Worm (Caenorhabditis elegans): ENCODE data around the gene kbp-3.

kbp-3 gene

DNA sequence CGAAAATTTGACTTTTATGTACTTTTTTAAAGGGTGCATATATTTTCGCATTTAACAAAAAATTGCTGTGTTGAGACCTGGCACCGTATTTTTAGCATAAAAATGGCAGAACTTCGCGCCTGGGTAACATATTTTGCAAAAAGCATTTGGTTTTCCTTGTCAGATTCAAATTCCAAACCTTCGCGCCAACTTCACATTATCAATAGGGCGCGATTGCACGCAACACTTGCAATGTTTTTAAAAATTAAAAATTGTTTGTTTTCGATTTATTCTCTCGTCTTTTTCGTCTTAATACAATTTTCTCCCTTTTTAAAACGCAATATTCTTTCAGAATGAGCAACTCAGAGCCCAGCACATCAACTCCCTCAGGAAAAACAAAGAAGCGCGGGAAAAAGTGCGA, 6.2 kb downstream of the kbp-3 start, which contains the start of gene mes-2 (continued):
- TF ChIP-seq zip-5 (tag; optimal IDR thresholded peaks at IDR 0.05) (no peak), sdc-2 (tag; optimal IDR thresholded peaks at IDR 0.05) (no peak), npax-4 (tag; optimal IDR thresholded peaks at IDR 0.05) (no peak), unc-42 (tag; optimal IDR thresholded peaks at IDR 0.05) (peak; percentile 47), T23F11.4 (GFP tag; optimal IDR thresholded peaks at IDR 0.05) (no peak), syd-9 (tag; optimal IDR thresholded peaks at IDR 0.05) (no peak), nfya-1 (tag; optimal IDR thresholded peaks at IDR 0.05) (peak; percentile 30), ama-1 (optimal IDR thresholded peaks at IDR 0.05) (no peak)

DNA sequence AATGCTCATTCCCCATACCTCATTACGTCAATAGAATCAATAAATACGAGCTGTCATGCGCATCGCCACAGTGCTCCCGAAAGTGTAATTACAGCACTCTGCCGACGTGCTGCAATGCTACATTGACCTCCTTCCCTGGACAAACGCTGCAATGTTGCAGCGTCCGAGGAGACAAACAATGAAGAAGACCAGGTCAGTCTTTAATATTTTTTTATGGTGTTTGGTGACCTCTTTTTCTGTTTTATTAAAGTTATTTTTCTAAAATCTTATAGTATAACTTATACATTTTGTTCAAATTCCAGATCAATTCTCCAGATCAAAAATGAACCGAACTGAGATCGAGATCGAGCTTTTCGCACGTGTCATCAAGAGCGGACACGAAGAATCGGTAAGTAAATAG, 8.4 kb downstream of the kbp-3 start, which contains the start of gene sdz-26:
Gene sdz-26 (plus strand): TSS at position 301 of the 400 bp plus-strand sequence.
- no peak for TF ChIP-seq Y22D7AL.16 (tag; optimal IDR thresholded peaks at IDR 0.05)
- TF ChIP-seq nfya-1 (tag; optimal IDR thresholded peaks at IDR 0.05), result no peak
- TF ChIP-seq gmeb-2 (tag; optimal IDR thresholded peaks at IDR 0.05), result no peak
- no peak for TF ChIP-seq ahr-1 (tag; optimal IDR thresholded peaks at IDR 0.05)
- no peak for TF ChIP-seq hlh-30 (tag; optimal IDR thresholded peaks at IDR 0.05; ENCODE audit: insufficient read depth)
- no peak for TF ChIP-seq ceh-22 (tag; optimal IDR thresholded peaks at IDR 0.05)
- no peak for TF ChIP-seq unc-86 (tag; optimal IDR thresholded peaks at IDR 0.05)
- TF ChIP-seq ceh-45 (GFP tag; IDR thresholded peaks at IDR 0.05), result no peak
- no peak for TF ChIP-seq ceh-14 (tag; optimal IDR thresholded peaks at IDR 0.05)
- TF ChIP-seq sox-2 (GFP tag; IDR thresholded peaks at IDR 0.05), result no peak
- TF ChIP-seq ceh-30 (tag; optimal IDR thresholded peaks at IDR 0.05), result no peak
- no peak for TF ChIP-seq K02D7.2 (tag; optimal IDR thresholded peaks at IDR 0.05)
- TF ChIP-seq elt-2 (tag; optimal IDR thresholded peaks at IDR 0.05), result no peak
- no peak for TF ChIP-seq K09A11.1 (tag; optimal IDR thresholded peaks at IDR 0.05; ENCODE audit: insufficient read depth)
- TF ChIP-seq ztf-16 (tag; optimal IDR thresholded peaks at IDR 0.05), result no peak
- no peak for TF ChIP-seq tbx-2 (tag; optimal IDR thresholded peaks at IDR 0.05)
- no peak for TF ChIP-seq ceh-18 (tag; optimal IDR thresholded peaks at IDR 0.05)
- TF ChIP-seq hlh-13 (GFP tag; optimal IDR thresholded peaks at IDR 0.05), result no peak
- TF ChIP-seq C38D4.7 (GFP tag; optimal IDR thresholded peaks at IDR 0.05), result no peak

DNA sequence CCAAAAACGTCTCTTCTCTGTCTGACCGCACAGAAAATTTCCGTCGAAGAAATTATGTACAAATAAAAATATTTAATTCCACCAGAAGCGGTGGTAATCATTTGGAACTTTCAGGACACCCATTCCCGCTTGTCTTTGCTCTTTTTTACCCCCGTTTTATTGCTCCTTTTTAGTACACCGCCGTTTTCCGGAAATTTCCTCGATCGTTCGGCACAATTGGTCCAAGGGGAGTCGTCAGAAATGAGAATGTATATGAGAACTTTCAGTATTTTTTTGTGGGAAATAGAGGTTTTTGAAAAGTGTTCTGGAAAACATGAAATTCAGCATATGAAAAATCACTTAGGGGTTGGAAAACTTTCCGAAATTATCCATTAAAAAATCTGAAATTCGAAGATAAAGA, 9.1 kb downstream of the kbp-3 start:
- no peak for TF ChIP-seq hlh-8 (tag; optimal IDR thresholded peaks at IDR 0.05)
- no peak for TF ChIP-seq ceh-18 (tag; optimal IDR thresholded peaks at IDR 0.05)
- TF ChIP-seq unc-55 (GFP tag; optimal IDR thresholded peaks at IDR 0.05), result no peak

DNA sequence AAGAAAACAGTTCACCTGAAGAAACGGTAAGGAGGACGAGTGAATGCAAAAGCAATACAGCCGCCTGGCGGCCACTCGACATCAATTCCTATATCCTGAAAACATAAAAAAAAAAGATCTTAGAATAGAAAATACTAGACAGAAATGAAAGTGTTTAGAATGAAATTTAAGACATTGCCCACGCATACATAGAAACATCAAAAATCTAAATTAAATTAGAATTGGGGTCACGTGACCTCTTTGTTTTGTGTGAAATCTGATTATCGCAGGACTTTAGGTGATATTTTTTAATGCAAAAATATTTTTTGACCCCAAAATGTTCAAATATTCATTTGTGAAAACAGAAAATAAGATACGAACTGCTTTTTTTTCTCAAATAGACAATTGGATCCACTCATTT, 12.1 kb downstream of the kbp-3 start, which contains the start of gene acr-20:
Gene acr-20 (minus strand): TSS at position 101 of the 400 bp plus-strand sequence.
- TF ChIP-seq nhr-232 (tag; optimal IDR thresholded peaks at IDR 0.05) (no peak), hlh-30 (tag; optimal IDR thresholded peaks at IDR 0.05; ENCODE audit: insufficient read depth) (peak; percentile 15)

DNA sequence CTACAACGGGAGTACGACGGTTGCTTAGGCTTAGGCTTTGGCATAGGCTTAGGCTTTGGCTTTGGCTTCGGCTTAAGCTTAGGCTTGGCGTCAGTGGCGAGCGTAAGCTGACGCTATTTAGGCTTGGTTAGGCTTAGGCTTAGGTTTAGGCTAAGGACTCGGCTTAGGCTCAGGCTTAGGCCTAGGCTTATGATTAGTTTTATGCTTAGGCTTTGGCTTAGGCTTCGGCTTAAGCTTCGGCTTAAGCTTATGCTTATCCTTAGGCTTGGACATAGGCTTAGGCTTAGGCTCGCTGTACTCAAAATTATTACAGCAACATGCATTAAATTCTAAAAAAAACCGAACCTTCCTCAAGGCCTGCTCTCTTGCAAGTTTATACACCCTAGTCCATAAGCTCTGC, 15.3 kb downstream of the kbp-3 start:
- TF ChIP-seq ceh-31 (tag; optimal IDR thresholded peaks at IDR 0.05) (no peak), pha-4 (tag; optimal IDR thresholded peaks at IDR 0.05) (no peak), fax-1 (tag; optimal IDR thresholded peaks at IDR 0.05) (no peak), odd-2 (tag; optimal IDR thresholded peaks at IDR 0.05) (no peak), madf-2 (tag; optimal IDR thresholded peaks at IDR 0.05) (no peak), hlh-30 (tag; optimal IDR thresholded peaks at IDR 0.05; ENCODE audit: insufficient read depth) (no peak), npax-4 (tag; optimal IDR thresholded peaks at IDR 0.05) (no peak), ceh-18 (tag; optimal IDR thresholded peaks at IDR 0.05) (no peak), dve-1 (tag; optimal IDR thresholded peaks at IDR 0.05) (peak; percentile 57)
